Worm (Caenorhabditis elegans) whole organism, L4 larva: Measurements from ENCODE around the gene H41C03.2.

Experiments used
- set-16 ChIP-seq: fragments of 200-800 bp; sonication (Bioruptor generic); IDR thresholded peaks from 2 replicates; pipeline ENCODE4 v1.3.6; 2022; ENCODE audit warnings: missing genetic modification reagents, missing genetic modification characterization, missing compliant biosample characterization
- unc-39 ChIP-seq: sonication (generic microtip); optimal IDR thresholded peaks from 2 replicates; lab custom pipeline; 2017; ENCODE audit warnings: missing biosample characterization, missing genetic modification characterization

- TF ChIP-seq unc-39 (tag; lab: Kevin White, UChicago) (no peak), set-16 (GFP tag; lab: Robert Waterston, UW) (no peak)
Observed at ce11 chrII:5873564-5874070, 21.7 kb upstream of the H41C03.2 start, which contains the start of gene tex-2.
